Fruit fly (Drosophila melanogaster) whole organism, embryonic: Measurements from ENCODE around the gene Mst98Ca.

Experiments
- Asciz ChIP-seq: fragments of 200-800 bp; sonication (Bioruptor generic); optimal IDR thresholded peaks from 2 replicates; lab custom pipeline; 2017; ENCODE audit warnings: missing biosample characterization, mild to moderate bottlenecking, missing genetic modification characterization, missing genetic modification reagents
- Atf6 ChIP-seq: fragments of 200-800 bp; sonication (Bioruptor generic); IDR thresholded peaks from 2 replicates; pipeline ENCODE4 v1.3.6; 2022; ENCODE audit warnings: missing biosample characterization, missing genetic modification characterization
- BtbVII ChIP-seq: fragments of 200-800 bp; sonication (Bioruptor generic); optimal IDR thresholded peaks from 3 replicates; lab custom pipeline; 2017; ENCODE audit warnings: missing biosample characterization, mild to moderate bottlenecking, missing genetic modification characterization
- CG12219 ChIP-seq: fragments of 200-800 bp; sonication (Bioruptor generic); optimal IDR thresholded peaks from 3 replicates; lab custom pipeline; 2018; ENCODE audit warnings: missing biosample characterization, mild to moderate bottlenecking, missing genetic modification characterization
- CG13624 ChIP-seq: fragments of 200-800 bp; sonication (Bioruptor generic); optimal IDR thresholded peaks from 2 replicates; lab custom pipeline; 2016; ENCODE audit warnings: missing biosample characterization, missing genetic modification characterization
- CG13894 ChIP-seq: fragments of 200-800 bp; sonication (Bioruptor generic); optimal IDR thresholded peaks from 3 replicates; lab custom pipeline; 2018; ENCODE audit warnings: missing biosample characterization, mild to moderate bottlenecking, missing genetic modification characterization, moderate library complexity
- CG15011 ChIP-seq: fragments of 200-800 bp; sonication (Bioruptor generic); optimal IDR thresholded peaks from 3 replicates; lab custom pipeline; 2018; ENCODE audit warnings: missing biosample characterization, mild to moderate bottlenecking, missing genetic modification characterization
- CG15269 ChIP-seq: fragments of 200-800 bp; sonication (Bioruptor generic); optimal IDR thresholded peaks from 2 replicates; lab custom pipeline; 2018; ENCODE audit warnings: missing biosample characterization, mild to moderate bottlenecking, missing genetic modification characterization, moderate library complexity
- CG1603 ChIP-seq: fragments of 200-800 bp; sonication (Bioruptor generic); optimal IDR thresholded peaks from 2 replicates; lab custom pipeline; 2019; ENCODE audit warnings: missing biosample characterization, mild to moderate bottlenecking, missing genetic modification characterization, moderate library complexity
- CG17186 ChIP-seq: fragments of 200-800 bp; sonication (Bioruptor generic); optimal IDR thresholded peaks from 3 replicates; lab custom pipeline; 2017; ENCODE audit warnings: missing biosample characterization, missing genetic modification reagents, missing genetic modification characterization
- CG17328 ChIP-seq: fragments of 200-800 bp; sonication (Bioruptor generic); IDR thresholded peaks from 2 replicates; pipeline ENCODE4 v1.3.6; 2022; ENCODE audit warnings: missing biosample characterization, missing genetic modification characterization
- CG1792 ChIP-seq: fragments of 200-800 bp; sonication (Bioruptor generic); optimal IDR thresholded peaks from 2 replicates; lab custom pipeline; 2016; ENCODE audit warnings: missing biosample characterization, missing genetic modification characterization
- CG18262 ChIP-seq: fragments of 200-800 bp; optimal IDR thresholded peaks from 3 replicates; lab custom pipeline; 2019; ENCODE audit warnings: missing biosample characterization, mild to moderate bottlenecking, missing genetic modification characterization, moderate library complexity
- CG2199 ChIP-seq: fragments of 200-800 bp; sonication (Bioruptor generic); IDR thresholded peaks from 3 replicates; pipeline ENCODE4 v1.3.6; 2022; ENCODE audit warnings: missing biosample characterization, missing genetic modification characterization
- CG31224 ChIP-seq: fragments of 200-800 bp; sonication (Bioruptor generic); IDR thresholded peaks from 2 replicates; pipeline ENCODE4 v1.3.6; 2022; ENCODE audit warnings: missing biosample characterization, missing genetic modification characterization
- CG32532 ChIP-seq: fragments of 200-800 bp; sonication (Bioruptor generic); IDR thresholded peaks from 2 replicates; pipeline ENCODE4 v1.3.6; 2022; ENCODE audit warnings: missing biosample characterization, missing genetic modification characterization
- CG32767 ChIP-seq: fragments of 200-800 bp; sonication (Bioruptor generic); IDR thresholded peaks from 2 replicates; pipeline ENCODE4 v1.3.6; 2022; ENCODE audit warnings: missing biosample characterization, missing genetic modification characterization
- CG32772 ChIP-seq: fragments of 200-800 bp; sonication (Bioruptor generic); IDR thresholded peaks from 2 replicates; pipeline ENCODE4 v1.3.6; 2022; ENCODE audit warnings: missing biosample characterization, missing genetic modification characterization
- CG42726 ChIP-seq: fragments of 200-800 bp; sonication (Bioruptor generic); IDR thresholded peaks from 2 replicates; pipeline ENCODE4 v1.3.6; 2022; ENCODE audit warnings: missing biosample characterization, missing genetic modification characterization; ENCODE audit not compliant: partially characterized antibody
- CG4424 ChIP-seq: fragments of 200-800 bp; sonication (Bioruptor generic); optimal IDR thresholded peaks from 3 replicates; lab custom pipeline; 2016; ENCODE audit warnings: missing biosample characterization, missing genetic modification characterization
- CG5245 ChIP-seq: fragments of 200-800 bp; sonication (Bioruptor generic); optimal IDR thresholded peaks from 3 replicates; lab custom pipeline; 2016; ENCODE audit warnings: missing biosample characterization, missing genetic modification characterization
- CG6689 ChIP-seq: fragments of 200-800 bp; sonication (Bioruptor generic); IDR thresholded peaks from 2 replicates; pipeline ENCODE4 v1.3.6; 2022; ENCODE audit warnings: missing biosample characterization, missing genetic modification characterization
- CG7839 ChIP-seq: fragments of 200-800 bp; sonication (Bioruptor generic); optimal IDR thresholded peaks from 3 replicates; lab custom pipeline; 2018; ENCODE audit warnings: missing biosample characterization, mild to moderate bottlenecking, missing genetic modification characterization, moderate library complexity
- CG9797 ChIP-seq: fragments of 200-800 bp; sonication (Bioruptor generic); optimal IDR thresholded peaks from 3 replicates; lab custom pipeline; 2018; ENCODE audit warnings: missing biosample characterization, mild to moderate bottlenecking, missing genetic modification characterization
- CoRest ChIP-seq: fragments of 200-800 bp; sonication (Bioruptor generic); optimal IDR thresholded peaks from 3 replicates; lab custom pipeline; 2018; ENCODE audit warnings: missing biosample characterization, mild to moderate bottlenecking, missing genetic modification characterization, moderate library complexity
- Dbx ChIP-seq: fragments of 200-800 bp; sonication (Bioruptor generic); IDR thresholded peaks from 3 replicates; pipeline ENCODE4 v1.3.6; 2022; ENCODE audit warnings: missing biosample characterization, missing genetic modification characterization
- Dip2 ChIP-seq: fragments of 200-800 bp; sonication (Bioruptor generic); IDR thresholded peaks from 2 replicates; pipeline ENCODE4 v1.3.6; 2022; ENCODE audit warnings: missing biosample characterization, missing genetic modification characterization
- Dip3 ChIP-seq: fragments of 200-800 bp; sonication (Bioruptor generic); optimal IDR thresholded peaks from 3 replicates; lab custom pipeline; 2016; ENCODE audit warnings: missing biosample characterization, missing genetic modification characterization
- Fer3 ChIP-seq: fragments of 200-800 bp; sonication (Bioruptor generic); optimal IDR thresholded peaks from 2 replicates; lab custom pipeline; 2018; ENCODE audit warnings: missing biosample characterization, mild to moderate bottlenecking, missing genetic modification characterization, moderate library complexity
- HLH4C ChIP-seq: fragments of 200-800 bp; sonication (Bioruptor generic); IDR thresholded peaks from 3 replicates; pipeline ENCODE4 v1.3.6; 2022; ENCODE audit warnings: missing biosample characterization, missing genetic modification characterization; ENCODE audit not compliant: partially characterized antibody
- HLHmδ ChIP-seq: fragments of 200-800 bp; sonication (Bioruptor generic); optimal IDR thresholded peaks from 2 replicates; lab custom pipeline; 2018; ENCODE audit warnings: missing biosample characterization, mild to moderate bottlenecking, missing genetic modification characterization, moderate library complexity
- Lim3 ChIP-seq: fragments of 200-800 bp; sonication (Bioruptor generic); IDR thresholded peaks from 2 replicates; pipeline ENCODE4 v1.3.6; 2022; ENCODE audit warnings: missing biosample characterization, missing genetic modification characterization
- MBD-R2 ChIP-seq: fragments of 200-800 bp; sonication (Bioruptor generic); IDR thresholded peaks from 2 replicates; pipeline ENCODE4 v1.3.6; 2022; ENCODE audit warnings: missing biosample characterization, missing genetic modification characterization
- Mrtf ChIP-seq: fragments of 200-800 bp; sonication (Bioruptor generic); IDR thresholded peaks from 3 replicates; pipeline ENCODE4 v1.3.6; 2022; ENCODE audit warnings: missing biosample characterization, missing genetic modification characterization
- Pdp1 ChIP-seq, 2 experiments: fragments of 200-800 bp; sonication (Bioruptor generic); optimal IDR thresholded peaks; 3 replicates each; lab custom pipeline; 2016; ENCODE audit warnings: missing biosample characterization in 2 of 2, missing genetic modification characterization in 2 of 2, mild to moderate bottlenecking in 1 of 2, moderate library complexity in 1 of 2
- Rfx ChIP-seq: fragments of 200-800 bp; sonication (Bioruptor generic); IDR thresholded peaks from 2 replicates; pipeline ENCODE4 v1.3.6; 2022; ENCODE audit warnings: missing biosample characterization, missing genetic modification characterization
- Rx ChIP-seq: fragments of 200-800 bp; sonication (Bioruptor generic); IDR thresholded peaks from 2 replicates; pipeline ENCODE4 v1.3.6; 2022; ENCODE audit warnings: missing biosample characterization, missing genetic modification characterization
- ato ChIP-seq: fragments of 200-800 bp; sonication (Bioruptor generic); IDR thresholded peaks from 2 replicates; pipeline ENCODE4 v1.3.6; 2022; ENCODE audit warnings: missing biosample characterization, missing genetic modification characterization; ENCODE audit not compliant: partially characterized antibody
- bcd ChIP-seq: fragments of 200-800 bp; sonication (Bioruptor generic); optimal IDR thresholded peaks from 2 replicates; lab custom pipeline; 2017; ENCODE audit warnings: missing biosample characterization, mild to moderate bottlenecking, missing genetic modification characterization
- cg ChIP-seq: fragments of 200-800 bp; sonication (Bioruptor generic); optimal IDR thresholded peaks from 3 replicates; lab custom pipeline; 2019; ENCODE audit warnings: missing biosample characterization, mild to moderate bottlenecking, missing genetic modification characterization, moderate library complexity
- dm ChIP-seq: fragments of 200-800 bp; sonication (Bioruptor generic); optimal IDR thresholded peaks from 3 replicates; lab custom pipeline; 2016; ENCODE audit warnings: missing biosample characterization, missing genetic modification characterization
- grau ChIP-seq: fragments of 200-800 bp; optimal IDR thresholded peaks from 3 replicates; lab custom pipeline; 2019; ENCODE audit warnings: missing biosample characterization, mild to moderate bottlenecking, missing genetic modification characterization, moderate library complexity
- grn ChIP-seq: fragments of 200-800 bp; sonication (Bioruptor generic); optimal IDR thresholded peaks from 3 replicates; lab custom pipeline; 2017; ENCODE audit warnings: missing biosample characterization, missing genetic modification characterization
- hb ChIP-seq: fragments of 200-800 bp; sonication (Bioruptor generic); IDR thresholded peaks from 3 replicates; pipeline ENCODE4 v1.3.6; 2022; ENCODE audit warnings: missing biosample characterization, missing genetic modification characterization; ENCODE audit not compliant: partially characterized antibody
- hbn ChIP-seq: fragments of 200-800 bp; sonication (Bioruptor generic); IDR thresholded peaks from 2 replicates; pipeline ENCODE4 v1.3.6; 2022; ENCODE audit warnings: missing biosample characterization, missing genetic modification characterization; ENCODE audit not compliant: partially characterized antibody
- jumu ChIP-seq: fragments of 200-800 bp; sonication (Bioruptor generic); optimal IDR thresholded peaks from 3 replicates; lab custom pipeline; 2016; ENCODE audit warnings: missing biosample characterization, missing genetic modification characterization
- kni ChIP-seq: fragments of 200-800 bp; sonication (Bioruptor generic); optimal IDR thresholded peaks from 3 replicates; lab custom pipeline; 2017; ENCODE audit warnings: mild to moderate bottlenecking, missing biosample characterization, missing genetic modification reagents, missing genetic modification characterization
- luna ChIP-seq: fragments of 200-800 bp; sonication (Bioruptor generic); optimal IDR thresholded peaks from 2 replicates; lab custom pipeline; 2016; ENCODE audit warnings: missing biosample characterization, missing genetic modification characterization
- salm ChIP-seq: fragments of 200-800 bp; sonication (Bioruptor generic); optimal IDR thresholded peaks from 2 replicates; lab custom pipeline; 2018; ENCODE audit warnings: missing biosample characterization, mild to moderate bottlenecking, missing genetic modification characterization
- trem ChIP-seq: fragments of 200-800 bp; optimal IDR thresholded peaks from 3 replicates; lab custom pipeline; 2019; ENCODE audit warnings: missing biosample characterization, mild to moderate bottlenecking, missing genetic modification characterization, moderate library complexity
- ttk ChIP-seq: fragments of 200-800 bp; sonication (Bioruptor generic); IDR thresholded peaks from 2 replicates; pipeline ENCODE4 v2.1.2; 2022; ENCODE audit warnings: missing biosample characterization, missing genetic modification characterization
- wor ChIP-seq: fragments of 200-800 bp; sonication (Bioruptor generic); IDR thresholded peaks from 2 replicates; pipeline ENCODE4 v1.3.6; 2022; ENCODE audit warnings: missing biosample characterization, missing genetic modification characterization

Mst98Ca gene

dm6 chr3R:28327132-28327531 lies 36.0 kb downstream of the Mst98Ca start (continued):
- TF ChIP-seq grn (GFP tag; lab: Kevin White, UChicago) (no peak), Asciz (GFP tag; lab: Kevin White, UChicago) (peak; percentile 53), ato (no peak), jumu (no peak), CG13894 (tag; lab: Kevin White, UChicago) (no peak), CG1603 (no peak), Mrtf (GFP tag; lab: Robert Waterston, UW) (no peak), CoRest (peak; percentile 55), CG15269 (tag; lab: Kevin White, UChicago) (peak; percentile 57), trem (tag; lab: Kevin White, UChicago) (no peak), kni (no peak), CG4424 (peak; percentile 50), hb (GFP tag; lab: Robert Waterston, UW) (no peak), BtbVII (GFP tag; lab: Kevin White, UChicago) (no peak), CG7839 (tag; lab: Kevin White, UChicago) (peak; percentile 64), CG17186 (GFP tag; lab: Kevin White, UChicago) (no peak), CG12219 (GFP tag; lab: Kevin White, UChicago) (no peak), CG42726 (no peak), Atf6 (no peak), luna (GFP tag; lab: Kevin White, UChicago) (no peak), bcd (GFP tag; lab: Kevin White, UChicago) (no peak), MBD-R2 (GFP tag; lab: Robert Waterston, UW) (no peak), CG31224 (GFP tag; lab: Robert Waterston, UW) (no peak), Dbx (GFP tag; lab: Robert Waterston, UW) (no peak), Dip2 (GFP tag; lab: Robert Waterston, UW) (no peak), HLHmδ (no peak), ttk (GFP tag; lab: Robert Waterston, UW) (no peak), CG13624 (GFP tag; lab: Kevin White, UChicago) (no peak), CG6689 (GFP tag; lab: Robert Waterston, UW) (no peak), Pdp1 (GFP tag; optimal IDR thresholded peaks at IDR 0.05; lab: Kevin White, UChicago) (peak in 1 of 2 experiments; percentile 20), CG17328 (GFP tag; lab: Robert Waterston, UW) (no peak), hbn (GFP tag; lab: Robert Waterston, UW) (no peak), CG18262 (tag; lab: Kevin White, UChicago) (peak; percentile 46), CG32767 (no peak), CG15011 (GFP tag; lab: Kevin White, UChicago) (peak; percentile 1), Fer3 (tag; lab: Kevin White, UChicago) (no peak), Rfx (GFP tag; lab: Robert Waterston, UW) (no peak), CG32532 (GFP tag; lab: Robert Waterston, UW) (no peak), cg (GFP tag; lab: Kevin White, UChicago) (no peak), HLH4C (GFP tag; lab: Robert Waterston, UW) (no peak), salm (no peak), Dip3 (no peak), dm (no peak), CG9797 (no peak), grau (peak; percentile 31), CG2199 (GFP tag; lab: Robert Waterston, UW) (no peak), CG1792 (GFP tag; lab: Kevin White, UChicago) (no peak), CG5245 (GFP tag; lab: Kevin White, UChicago) (peak; percentile 11), wor (GFP tag; lab: Robert Waterston, UW) (no peak), Lim3 (no peak), Rx (GFP tag; lab: Robert Waterston, UW) (no peak), CG32772 (GFP tag; lab: Robert Waterston, UW) (no peak)
